Fruit fly (Drosophila melanogaster) whole organism, pupa: ENCODE data around the gene Adhr.

Experiments
- CG10348 ChIP-seq: fragments of 200-800 bp; sonication (Bioruptor generic); IDR thresholded peaks from 2 replicates; pipeline ENCODE4 v1.3.6; 2022; ENCODE audit warnings: missing biosample characterization, missing genetic modification characterization
- CG12605 ChIP-seq: fragments of 200-800 bp; sonication (Bioruptor generic); IDR thresholded peaks from 2 replicates; pipeline ENCODE4 v1.3.6; 2022; ENCODE audit warnings: missing biosample characterization, missing genetic modification characterization
- CG13204 ChIP-seq: fragments of 200-800 bp; sonication (Bioruptor generic); optimal IDR thresholded peaks from 2 replicates; lab custom pipeline; 2018; ENCODE audit warnings: missing biosample characterization, mild to moderate bottlenecking, missing genetic modification characterization, moderate library complexity
- CG14655 ChIP-seq: fragments of 200-800 bp; sonication (Bioruptor generic); optimal IDR thresholded peaks from 3 replicates; lab custom pipeline; 2017; ENCODE audit warnings: mild to moderate bottlenecking, missing biosample characterization, missing genetic modification reagents, missing genetic modification characterization
- CG15710 ChIP-seq: fragments of 200-800 bp; sonication (Bioruptor generic); optimal IDR thresholded peaks from 2 replicates; lab custom pipeline; 2018; ENCODE audit warnings: missing biosample characterization, mild to moderate bottlenecking, missing genetic modification characterization, moderate library complexity
- CG17806 ChIP-seq: fragments of 200-800 bp; sonication (Bioruptor generic); optimal IDR thresholded peaks from 2 replicates; lab custom pipeline; 2018; ENCODE audit warnings: missing biosample characterization, mild to moderate bottlenecking, missing genetic modification characterization, moderate library complexity
- CG32121 ChIP-seq: fragments of 200-800 bp; sonication (Bioruptor generic); IDR thresholded peaks from 2 replicates; pipeline ENCODE4 v1.3.6; 2022; ENCODE audit warnings: missing biosample characterization, missing genetic modification characterization
- CG34367 ChIP-seq: fragments of 200-800 bp; sonication (Bioruptor generic); optimal IDR thresholded peaks from 2 replicates; lab custom pipeline; 2018; ENCODE audit warnings: missing biosample characterization, mild to moderate bottlenecking, missing genetic modification characterization
- CG4496 ChIP-seq: fragments of 200-800 bp; sonication (Bioruptor generic); IDR thresholded peaks from 3 replicates; pipeline ENCODE4 v1.3.6; 2022; ENCODE audit warnings: missing biosample characterization, missing genetic modification characterization
- CG8159 ChIP-seq: fragments of 200-800 bp; sonication (Bioruptor generic); optimal IDR thresholded peaks from 3 replicates; lab custom pipeline; 2018; ENCODE audit warnings: missing biosample characterization, mild to moderate bottlenecking, missing genetic modification characterization, moderate library complexity
- CG8301 ChIP-seq: fragments of 200-800 bp; sonication (Bioruptor generic); optimal IDR thresholded peaks from 2 replicates; lab custom pipeline; 2018; ENCODE audit warnings: missing biosample characterization, mild to moderate bottlenecking, missing genetic modification characterization
- CG9948 ChIP-seq: fragments of 200-800 bp; sonication (Bioruptor generic); optimal IDR thresholded peaks from 2 replicates; lab custom pipeline; 2018; ENCODE audit warnings: missing biosample characterization, mild to moderate bottlenecking, missing genetic modification characterization, moderate library complexity
- D1 ChIP-seq: fragments of 200-800 bp; sonication (Bioruptor generic); optimal IDR thresholded peaks from 2 replicates; lab custom pipeline; 2018; ENCODE audit warnings: missing biosample characterization, mild to moderate bottlenecking, missing genetic modification characterization, moderate library complexity
- EcR ChIP-seq: fragments of 200-800 bp; sonication (Bioruptor generic); optimal IDR thresholded peaks from 3 replicates; lab custom pipeline; 2019; ENCODE audit warnings: missing biosample characterization, missing genetic modification characterization, mild to moderate bottlenecking, moderate library complexity, missing genetic modification reagents
- Ets98B ChIP-seq: fragments of 200-800 bp; sonication (Bioruptor generic); IDR thresholded peaks from 2 replicates; pipeline ENCODE4 v1.3.6; 2022; ENCODE audit warnings: missing biosample characterization, missing genetic modification characterization
- Pif1A ChIP-seq: fragments of 200-800 bp; sonication (Bioruptor generic); optimal IDR thresholded peaks from 3 replicates; lab custom pipeline; 2016; ENCODE audit warnings: missing biosample characterization, missing genetic modification characterization
- Pif1B ChIP-seq: fragments of 200-800 bp; sonication (Bioruptor generic); optimal IDR thresholded peaks from 3 replicates; lab custom pipeline; 2016; ENCODE audit warnings: missing biosample characterization, missing genetic modification characterization
- Snoo ChIP-seq: fragments of 200-800 bp; sonication (Bioruptor generic); optimal IDR thresholded peaks from 3 replicates; lab custom pipeline; 2017; ENCODE audit warnings: missing biosample characterization, mild to moderate bottlenecking, missing genetic modification characterization, inconsistent platforms
- fd96Ca ChIP-seq: fragments of 200-800 bp; sonication (Bioruptor generic); IDR thresholded peaks from 3 replicates; pipeline ENCODE4 v1.3.6; 2022; ENCODE audit warnings: missing biosample characterization, missing genetic modification characterization
- gl ChIP-seq: fragments of 200-800 bp; sonication (Bioruptor generic); optimal IDR thresholded peaks from 2 replicates; lab custom pipeline; 2018; ENCODE audit warnings: missing biosample characterization, mild to moderate bottlenecking, missing genetic modification characterization
- rn ChIP-seq: fragments of 200-800 bp; sonication (Bioruptor generic); IDR thresholded peaks from 2 replicates; pipeline ENCODE4 v1.3.6; 2022; ENCODE audit warnings: missing biosample characterization, missing genetic modification characterization

Gene Adhr

DNA sequence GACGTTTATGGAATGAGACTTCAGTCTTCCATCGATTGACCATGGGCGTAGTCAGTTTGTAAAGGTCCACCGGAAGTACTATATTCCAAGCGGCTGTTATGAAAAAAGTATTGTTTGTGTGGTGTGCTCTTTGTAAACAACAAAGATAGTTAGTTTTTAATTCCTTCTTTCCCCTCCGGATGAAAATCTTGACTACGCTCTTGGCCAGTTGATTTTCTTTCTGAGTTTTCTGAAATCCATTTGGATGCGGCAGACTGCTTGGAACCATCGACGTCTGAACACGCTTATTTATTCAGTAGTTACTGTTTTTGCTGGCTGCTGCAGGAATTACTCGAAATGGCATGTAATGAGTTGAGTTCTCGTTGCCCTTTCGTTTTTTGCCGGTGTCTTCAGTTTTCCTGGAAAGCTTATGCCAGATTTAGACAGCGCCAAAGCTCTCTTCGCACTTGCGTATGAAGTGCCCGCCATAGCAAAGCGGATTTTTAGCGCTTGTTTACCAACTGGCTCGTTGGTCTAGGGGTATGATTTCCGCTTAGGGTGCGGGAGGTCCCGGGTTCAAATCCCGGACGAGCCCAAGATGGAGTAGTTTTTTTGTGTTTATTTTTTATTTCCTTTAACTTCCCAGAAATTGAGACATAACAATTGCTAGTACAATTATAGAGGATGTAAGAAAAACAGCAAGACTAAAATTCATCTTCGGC, 16.8 kb upstream of the Adhr start:
- TF ChIP-seq CG32121 (no peak), rn (0 out of 2 replicates have a peak, but pooled peaks have one; percentile 15), CG13204 (no peak), D1 (tag; lab: Kevin White, UChicago) (peak; percentile 49), CG8301 (tag; lab: Kevin White, UChicago) (peak; percentile 57), CG10348 (no peak), fd96Ca (GFP tag; lab: Robert Waterston, UW) (peak; percentile 61; the same call in 2 of the 3 replicates), gl (tag; lab: Kevin White, UChicago) (peak; percentile 34), Pif1B (GFP tag; lab: Kevin White, UChicago) (peak; percentile 63), CG9948 (tag; lab: Kevin White, UChicago) (peak; percentile 70), Ets98B (GFP tag; lab: Robert Waterston, UW) (no peak), Pif1A (GFP tag; lab: Kevin White, UChicago) (peak; percentile 71), CG34367 (tag; lab: Kevin White, UChicago) (peak; percentile 60), CG17806 (peak; percentile 73), EcR (GFP tag; lab: Kevin White, UChicago) (peak; percentile 23), CG4496 (peak; percentile 62), Snoo (tag; lab: Kevin White, UChicago) (peak; percentile 46), CG8159 (tag; lab: Kevin White, UChicago) (peak; percentile 74), CG14655 (GFP tag; lab: Kevin White, UChicago) (peak; percentile 61), CG15710 (tag; lab: Kevin White, UChicago) (peak; percentile 71), CG12605 (no peak)

DNA sequence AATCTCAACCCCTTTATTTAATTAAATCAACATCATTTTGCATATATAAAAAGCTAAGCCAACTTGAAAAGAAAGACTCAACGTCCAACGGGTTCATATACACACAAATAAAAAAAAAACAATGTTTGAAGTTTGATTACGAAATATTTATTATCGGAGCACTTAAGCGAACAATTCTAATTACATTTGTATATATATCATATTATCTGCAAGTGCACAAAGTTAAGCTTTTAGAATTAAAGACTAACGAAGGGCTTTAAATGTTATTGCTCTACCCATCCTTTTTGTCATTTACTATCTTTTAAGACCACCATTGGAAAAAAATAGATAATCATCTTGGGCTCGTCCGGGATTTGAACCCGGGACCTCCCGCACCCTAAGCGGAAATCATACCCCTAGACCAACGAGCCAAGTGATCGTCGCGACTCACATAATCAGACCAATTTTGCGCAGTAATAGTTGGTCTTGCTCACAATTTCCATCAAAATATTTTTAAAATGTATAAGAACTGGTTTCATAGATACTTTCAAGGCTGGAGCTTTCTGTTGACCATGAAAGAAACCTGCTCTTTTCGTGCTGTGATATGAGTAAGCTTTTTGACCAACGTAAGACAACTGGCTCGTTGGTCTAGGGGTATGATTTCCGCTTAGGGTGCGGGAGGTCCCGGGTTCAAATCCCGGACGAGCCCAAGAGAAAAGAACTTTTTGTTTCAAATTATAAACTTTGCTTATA, 16.1 kb upstream of the Adhr start:
- TF ChIP-seq CG17806, result no peak
- TF ChIP-seq Ets98B (GFP tag; lab: Robert Waterston, UW), result no peak; the same call in 1 of the 2 replicates
- TF ChIP-seq CG12605, result no peak
- no peak for TF ChIP-seq CG14655 (GFP tag; lab: Kevin White, UChicago)
- no peak for TF ChIP-seq Pif1A (GFP tag; lab: Kevin White, UChicago)
- TF ChIP-seq EcR (GFP tag; lab: Kevin White, UChicago), result peak; percentile 19
- peak; percentile 27; the same call in 1 of the 2 replicates for TF ChIP-seq CG32121
- TF ChIP-seq CG34367 (tag; lab: Kevin White, UChicago), result no peak
- TF ChIP-seq CG13204, result no peak
- TF ChIP-seq fd96Ca (GFP tag; lab: Robert Waterston, UW), result no peak

DNA sequence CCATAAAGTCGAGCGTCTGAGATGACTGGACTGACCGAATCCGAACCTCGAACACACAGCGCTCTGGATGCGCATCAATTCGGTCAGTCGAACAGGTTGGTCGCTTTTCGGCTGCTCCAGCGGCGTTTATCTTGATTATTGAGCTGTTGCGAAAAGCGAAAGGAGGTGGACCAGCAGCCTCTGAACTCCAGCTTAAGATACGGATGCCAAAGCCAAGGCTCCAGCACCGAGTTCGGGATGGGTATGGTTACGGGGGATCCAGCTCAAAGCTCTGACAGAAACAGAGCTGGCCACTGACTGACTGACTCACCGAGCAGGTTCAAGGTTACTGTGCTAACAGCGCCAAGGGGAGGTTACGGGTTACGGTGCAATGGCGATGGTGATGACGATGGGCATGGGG, 9.2 kb upstream of the Adhr start:
- no peak for TF ChIP-seq CG34367 (tag; lab: Kevin White, UChicago)
- peak; percentile 34 for TF ChIP-seq Snoo (tag; lab: Kevin White, UChicago)
- no peak for TF ChIP-seq rn
- 0 out of 3 replicates have a peak, but pooled peaks have one; percentile 30 for TF ChIP-seq CG4496
- TF ChIP-seq EcR (GFP tag; lab: Kevin White, UChicago), result peak; percentile 93
- TF ChIP-seq CG8159 (tag; lab: Kevin White, UChicago), result no peak

DNA sequence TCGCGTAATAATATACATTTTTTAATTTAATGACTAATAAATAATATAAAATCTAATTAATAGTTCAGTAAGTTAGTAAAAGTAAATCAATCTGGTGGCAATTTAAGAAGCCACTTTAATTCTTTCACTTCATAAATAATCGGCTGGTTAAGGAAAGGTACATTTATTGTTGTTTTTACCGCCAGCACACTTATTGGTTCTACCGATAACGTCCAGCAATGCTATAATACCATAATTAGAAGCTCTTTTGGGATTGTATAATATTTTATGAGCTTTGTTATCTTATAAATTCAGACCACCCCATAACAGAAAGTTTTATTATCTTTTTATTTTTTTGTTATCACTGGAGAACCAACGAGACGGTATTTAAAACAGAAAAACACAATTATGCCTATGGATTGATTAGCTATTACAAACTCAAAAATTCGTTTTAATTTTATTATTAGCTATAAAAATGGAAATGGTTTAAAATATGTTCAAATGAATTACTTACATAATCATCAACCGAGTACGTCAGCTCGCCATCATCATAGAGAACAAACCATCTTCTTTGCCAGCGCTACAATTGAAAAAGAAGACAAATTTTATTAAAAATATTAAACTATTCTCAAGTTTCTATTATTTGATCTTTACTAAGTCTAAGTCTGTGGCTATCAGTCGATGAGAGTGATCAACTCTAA, 3.9 kb upstream of the Adhr start:
- TF ChIP-seq CG12605 (no peak), CG34367 (tag; lab: Kevin White, UChicago) (no peak), CG8301 (tag; lab: Kevin White, UChicago) (no peak), CG13204 (no peak), fd96Ca (GFP tag; lab: Robert Waterston, UW) (no peak)

DNA sequence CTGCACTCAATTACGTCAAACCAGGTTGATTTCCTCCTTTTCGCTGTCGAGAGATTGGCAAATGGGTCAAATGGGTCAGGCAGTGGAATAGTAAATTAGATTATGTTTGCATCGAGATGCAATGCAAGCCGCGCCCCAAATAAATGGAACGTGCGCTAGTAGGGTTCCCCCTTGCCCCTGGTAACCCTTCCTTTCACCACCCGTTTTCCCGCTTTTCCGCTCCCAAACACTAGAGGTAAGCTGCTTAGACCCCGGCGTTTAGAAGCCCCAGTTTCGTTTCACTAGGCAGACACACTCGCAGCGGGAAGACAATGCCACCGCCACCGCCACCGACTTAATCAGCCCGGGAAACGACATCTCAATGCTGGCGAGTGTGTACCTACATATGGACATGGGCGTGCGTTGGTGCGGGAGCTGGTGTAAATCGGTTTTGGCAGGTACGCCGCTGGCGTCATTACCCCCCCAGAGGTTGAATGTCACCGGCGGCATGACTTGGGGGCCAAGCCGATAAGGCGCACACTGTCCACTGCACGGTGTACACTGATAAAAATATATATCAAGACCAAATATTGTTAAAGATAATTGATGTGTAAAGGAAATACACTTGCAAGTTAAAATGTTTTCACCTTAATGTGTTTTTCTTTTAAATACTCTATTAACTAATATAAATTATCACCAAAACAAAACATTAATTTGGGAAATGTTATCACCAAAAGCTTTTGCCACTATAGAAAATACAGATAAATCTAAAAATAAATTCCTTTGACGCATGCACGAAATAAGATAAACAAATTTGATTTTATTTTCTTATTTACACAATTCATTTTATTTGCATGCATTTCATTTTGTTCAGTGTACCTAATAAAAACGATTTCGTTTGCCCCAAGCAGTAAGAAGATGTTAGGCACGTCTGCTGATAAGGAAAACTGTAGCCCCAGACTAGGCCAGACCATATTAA, 2.1 kb upstream of the Adhr start:
- TF ChIP-seq CG12605 (0 out of 2 replicates have a peak, but pooled peaks have one; percentile 13), Snoo (tag; lab: Kevin White, UChicago) (no peak), CG8301 (tag; lab: Kevin White, UChicago) (peak; percentile 65), CG17806 (peak; percentile 51), D1 (tag; lab: Kevin White, UChicago) (no peak), CG13204 (no peak), rn (no peak), CG4496 (peak; percentile 52; the same call in 1 of the 3 replicates), Pif1B (GFP tag; lab: Kevin White, UChicago) (no peak), Pif1A (GFP tag; lab: Kevin White, UChicago) (peak; percentile 11), CG8159 (tag; lab: Kevin White, UChicago) (peak; percentile 55), CG10348 (no peak), CG9948 (tag; lab: Kevin White, UChicago) (peak; percentile 59), CG14655 (GFP tag; lab: Kevin White, UChicago) (peak; percentile 63), CG15710 (tag; lab: Kevin White, UChicago) (peak; percentile 30), CG32121 (peak; percentile 17; the same call in 1 of the 2 replicates)
- TF ChIP-seq, all 21 proteins: peak for 10
